Fruit fly (Drosophila melanogaster) whole organism: ENCODE results near the gene CG43897.

ENCODE experiments used
- CG8478 ChIP-seq: fragments of >200 bp; optimal IDR thresholded peaks from 2 replicates; lab custom pipeline; 2018; ENCODE audit warnings: inconsistent platforms
- Dll ChIP-seq: fragments of >200 bp; optimal IDR thresholded peaks from 2 replicates; lab custom pipeline; 2017
- EcR ChIP-seq, 2 experiments: fragments of >200 bp; optimal IDR thresholded peaks; 2 replicates each; lab custom pipeline; 2017; ENCODE audit warnings: missing biosample characterization in 2 of 2, missing genetic modification characterization in 2 of 2, missing genetic modification reagents in 2 of 2
- pan ChIP-seq: fragments of >200 bp; optimal IDR thresholded peaks from 2 replicates; lab custom pipeline; 2017
- psq ChIP-seq: fragments of >200 bp; optimal IDR thresholded peaks from 2 replicates; lab custom pipeline; 2017
- usp ChIP-seq: fragments of >200 bp; optimal IDR thresholded peaks from 2 replicates; lab custom pipeline; 2017; ENCODE audit warnings: missing biosample characterization, missing genetic modification characterization, mixed read lengths

Gene CG43897

dm6 chr3L:9836524-9837047 lies 22.9 kb downstream of the CG43897 start, which contains the start of gene I-2:
Gene I-2 (minus strand): TSS chr3L:9836805.
- no peak for TF ChIP-seq psq
- no peak for TF ChIP-seq EcR (GFP tag; optimal IDR thresholded peaks at IDR 0.05; lab: Kevin White, UChicago)
- no peak for TF ChIP-seq Dll (lab: Kevin White, UChicago)
- no peak for TF ChIP-seq CG8478
- TF ChIP-seq usp (GFP tag; lab: Kevin White, UChicago), result no peak
- no peak for TF ChIP-seq pan

dm6 chr3L:9837053-9837452 lies 23.4 kb downstream of the CG43897 start:
- TF ChIP-seq CG8478 (no peak), usp (GFP tag; lab: Kevin White, UChicago) (no peak), Dll (lab: Kevin White, UChicago) (no peak), EcR (GFP tag; optimal IDR thresholded peaks at IDR 0.05; lab: Kevin White, UChicago) (no peak), psq (no peak), pan (no peak)

DNA sequence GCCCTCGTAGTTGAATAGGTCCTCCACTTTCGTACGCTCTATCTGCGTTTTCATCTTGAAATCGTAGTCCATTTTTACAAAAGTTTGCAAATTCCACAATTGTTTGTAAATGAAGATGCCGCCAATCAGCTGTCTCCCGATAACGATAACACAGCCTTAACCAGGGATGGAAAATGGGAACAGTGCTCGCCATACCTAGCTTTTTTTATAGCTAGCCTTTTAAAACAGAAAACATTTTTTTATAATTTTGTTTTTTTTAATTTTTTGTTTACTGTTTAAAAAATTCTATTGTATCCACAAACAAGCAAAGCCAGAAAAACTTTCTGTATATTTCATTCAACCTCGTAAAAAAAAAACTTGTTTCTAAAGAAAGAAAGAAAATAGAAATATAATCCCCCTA lies 24.9 kb downstream of the CG43897 start, which contains the start of gene Cdk8:
Gene Cdk8, minus strand, starts transcription at position 137 of the 400 bp plus-strand sequence.
- no peak for TF ChIP-seq EcR (GFP tag; optimal IDR thresholded peaks at IDR 0.05; lab: Kevin White, UChicago)
- TF ChIP-seq pan, result no peak
- TF ChIP-seq psq, result no peak
- TF ChIP-seq usp (GFP tag; lab: Kevin White, UChicago), result no peak
- no peak for TF ChIP-seq Dll (lab: Kevin White, UChicago)
- TF ChIP-seq CG8478, result no peak

- TF ChIP-seq pan (no peak), Dll (lab: Kevin White, UChicago) (no peak), CG8478 (no peak), usp (GFP tag; lab: Kevin White, UChicago) (no peak), EcR (GFP tag; optimal IDR thresholded peaks at IDR 0.05; lab: Kevin White, UChicago) (no peak), psq (no peak)
Measured at dm6 chr3L:9840710-9841109, 27.1 kb downstream of the CG43897 start.

- no peak for TF ChIP-seq Dll (lab: Kevin White, UChicago)
Measured at dm6 chr3L:9842043-9842442, 28.4 kb downstream of the CG43897 start.

dm6 chr3L:9845980-9846538 lies 32.4 kb downstream of the CG43897 start:
- TF ChIP-seq Dll (lab: Kevin White, UChicago), result no peak
- no peak for TF ChIP-seq EcR (GFP tag; optimal IDR thresholded peaks at IDR 0.05; lab: Kevin White, UChicago)
- TF ChIP-seq CG8478, result no peak
- TF ChIP-seq psq, result no peak
- TF ChIP-seq pan, result no peak
- TF ChIP-seq usp (GFP tag; lab: Kevin White, UChicago), result no peak

- no peak for TF ChIP-seq psq
- TF ChIP-seq pan, result no peak
- no peak for TF ChIP-seq CG8478
- TF ChIP-seq Dll (lab: Kevin White, UChicago), result no peak
- TF ChIP-seq usp (GFP tag; lab: Kevin White, UChicago), result no peak
- TF ChIP-seq EcR (GFP tag; optimal IDR thresholded peaks at IDR 0.05; lab: Kevin White, UChicago), result no peak
Measured at dm6 chr3L:9846577-9847342, 33.1 kb downstream of the CG43897 start.

DNA sequence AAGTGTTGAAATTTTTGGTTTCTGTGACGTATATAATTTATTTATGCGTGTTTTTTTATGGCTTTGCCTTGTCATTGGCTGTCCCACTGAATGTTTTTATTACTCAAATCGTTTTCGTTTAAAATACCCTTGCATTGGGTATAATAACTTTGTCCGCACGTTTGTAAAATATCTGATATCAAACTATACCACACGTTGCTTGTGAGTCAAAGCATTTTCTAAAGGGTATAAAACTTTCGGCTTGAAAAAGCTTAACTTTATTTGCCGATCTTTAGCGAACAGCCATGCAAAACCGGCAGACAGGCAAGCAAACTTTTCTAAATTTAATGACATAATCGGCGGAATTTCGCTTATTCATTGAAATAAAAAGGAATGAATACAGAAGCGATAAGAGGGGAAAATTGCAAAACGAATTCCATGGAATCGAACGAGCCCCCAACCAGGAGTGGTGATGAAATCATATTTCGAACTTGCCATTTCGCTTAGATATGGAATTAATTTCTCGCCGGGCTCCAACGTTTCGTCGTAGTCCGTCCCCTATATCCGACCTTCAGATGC lies 33.9 kb downstream of the CG43897 start:
- TF ChIP-seq Dll (lab: Kevin White, UChicago) (no peak), pan (no peak), CG8478 (no peak), usp (GFP tag; lab: Kevin White, UChicago) (no peak), EcR (GFP tag; optimal IDR thresholded peaks at IDR 0.05; lab: Kevin White, UChicago) (no peak), psq (no peak)

- TF ChIP-seq EcR (GFP tag; optimal IDR thresholded peaks at IDR 0.05; lab: Kevin White, UChicago) (no peak), pan (no peak), usp (GFP tag; lab: Kevin White, UChicago) (no peak), Dll (lab: Kevin White, UChicago) (no peak), psq (no peak), CG8478 (no peak)
Measured at dm6 chr3L:9848744-9849143, 35.1 kb downstream of the CG43897 start.

DNA sequence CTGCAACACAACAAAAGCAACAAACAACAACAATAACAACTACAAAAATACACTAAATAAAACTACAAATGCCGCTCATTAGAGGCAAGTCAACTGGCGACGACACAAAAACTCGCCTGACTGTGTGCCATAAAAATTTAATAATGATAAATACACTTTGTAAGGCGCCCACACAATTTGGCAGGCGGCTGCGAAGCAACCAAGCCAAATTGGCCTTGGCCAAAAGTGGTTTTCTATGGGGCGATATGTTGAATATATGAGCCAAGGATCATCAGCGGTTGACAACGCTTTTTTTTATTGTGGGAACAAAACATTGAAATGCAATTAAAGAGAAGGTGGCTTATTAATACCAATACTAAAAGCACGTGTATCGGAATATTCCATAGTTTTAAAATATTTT lies 36.5 kb downstream of the CG43897 start:
- TF ChIP-seq psq (no peak), CG8478 (no peak), pan (no peak), EcR (GFP tag; optimal IDR thresholded peaks at IDR 0.05; lab: Kevin White, UChicago) (no peak), Dll (lab: Kevin White, UChicago) (no peak), usp (GFP tag; lab: Kevin White, UChicago) (no peak)

DNA sequence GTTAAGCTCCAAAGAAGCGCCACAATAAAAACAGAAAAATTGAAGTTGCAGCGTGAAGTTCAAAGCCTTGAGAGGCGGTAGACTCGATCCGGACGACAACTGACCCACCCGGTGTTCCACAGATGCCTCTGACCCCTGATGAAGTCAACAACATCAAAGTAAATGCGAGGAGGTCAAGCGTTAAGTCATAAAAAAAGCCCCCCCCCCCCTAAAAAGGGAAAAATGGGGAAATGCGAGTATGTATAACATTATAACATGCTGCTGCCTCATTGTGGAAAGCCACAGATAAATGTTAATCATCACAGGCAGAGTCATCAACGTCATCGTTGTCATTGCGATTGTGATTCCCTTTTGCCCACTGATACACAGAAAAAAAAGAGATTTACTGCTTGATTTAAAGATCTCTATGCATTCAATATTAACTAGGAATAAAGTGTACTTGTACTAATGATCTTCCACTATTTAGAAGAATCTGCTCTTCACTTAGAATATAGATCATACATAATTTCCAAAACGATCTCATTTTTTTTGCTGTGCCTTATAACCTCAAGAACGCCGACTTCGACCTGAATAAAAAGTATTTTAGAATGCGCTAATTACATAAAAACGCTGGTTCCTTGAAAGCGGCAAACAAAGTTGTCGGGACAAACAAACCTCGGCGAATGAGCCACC lies 37.5 kb downstream of the CG43897 start:
- no peak for TF ChIP-seq EcR (GFP tag; optimal IDR thresholded peaks at IDR 0.05; lab: Kevin White, UChicago)
- no peak for TF ChIP-seq usp (GFP tag; lab: Kevin White, UChicago)
- TF ChIP-seq CG8478, result no peak
- no peak for TF ChIP-seq psq

DNA sequence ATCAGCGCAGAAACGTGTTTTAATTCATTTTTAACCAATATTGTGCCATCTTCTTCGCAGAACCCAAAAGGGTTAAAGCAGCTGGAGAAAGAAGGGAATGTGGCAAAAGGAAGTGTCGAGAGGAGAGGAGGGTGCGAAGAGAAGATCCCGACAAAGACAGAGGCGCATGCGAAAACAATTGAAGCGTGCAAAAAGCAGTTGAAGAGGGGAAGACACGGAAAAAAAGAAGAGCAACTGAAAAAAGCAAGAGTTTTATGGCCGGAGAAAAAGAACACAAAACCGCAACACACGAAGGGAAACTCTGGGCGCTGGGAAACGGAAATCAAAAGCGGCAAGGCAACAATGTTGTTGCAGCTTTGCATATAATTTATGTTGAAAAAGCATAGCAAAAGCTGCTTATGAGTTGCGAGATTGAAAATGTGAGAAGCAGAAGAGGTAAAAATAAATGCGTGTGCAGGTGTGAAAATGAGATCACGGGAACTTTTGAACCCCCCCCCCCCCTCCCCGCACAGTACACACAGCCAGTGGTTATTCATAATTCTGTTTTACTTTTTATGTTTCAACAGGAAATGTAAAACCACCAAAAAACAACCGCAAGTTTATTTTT lies 39.6 kb downstream of the CG43897 start:
- TF ChIP-seq usp (GFP tag; lab: Kevin White, UChicago) (no peak), pan (no peak), Dll (lab: Kevin White, UChicago) (no peak), psq (no peak), CG8478 (no peak), EcR (GFP tag; optimal IDR thresholded peaks at IDR 0.05; lab: Kevin White, UChicago) (no peak)
